Fruit fly (Drosophila melanogaster): ENCODE data around the gene cpo.

- TF ChIP-seq CG8478 (optimal IDR thresholded peaks at IDR 0.05) (no peak), CTCF (optimal IDR thresholded peaks at IDR 0.05) (no peak)
These were observed 13.5 kb upstream of the cpo start, which contains the start of gene CG12347 for dm6 chr3R:17906145-17906544.
